Fruit fly (Drosophila melanogaster) whole organism, adult: ENCODE data around the gene CG11768.

Experiments used
- CG14711 ChIP-seq: fragments of 200-800 bp; sonication (Bioruptor generic); optimal IDR thresholded peaks from 2 replicates; lab custom pipeline; 2018; ENCODE audit warnings: missing biosample characterization, mild to moderate bottlenecking, missing genetic modification characterization, moderate library complexity
- CG33017 ChIP-seq: fragments of 200-800 bp; sonication (Bioruptor generic); optimal IDR thresholded peaks from 2 replicates; lab custom pipeline; 2018; ENCODE audit warnings: missing biosample characterization, mild to moderate bottlenecking, missing genetic modification characterization, moderate library complexity
- CG7045 ChIP-seq: fragments of 200-800 bp; sonication (Bioruptor generic); optimal IDR thresholded peaks from 2 replicates; lab custom pipeline; 2017; ENCODE audit warnings: missing biosample characterization, mild to moderate bottlenecking, missing genetic modification characterization
- Clk ChIP-seq: fragments of 200-800 bp; sonication (Bioruptor generic); optimal IDR thresholded peaks from 2 replicates; lab custom pipeline; 2017; ENCODE audit warnings: missing biosample characterization, missing genetic modification characterization
- Crg-1 ChIP-seq: fragments of 200-800 bp; sonication (Bioruptor generic); optimal IDR thresholded peaks from 2 replicates; lab custom pipeline; 2016; ENCODE audit warnings: missing biosample characterization, missing genetic modification characterization
- Hr96 ChIP-seq: fragments of 200-800 bp; sonication (Bioruptor generic); optimal IDR thresholded peaks from 2 replicates; lab custom pipeline; 2016; ENCODE audit warnings: missing biosample characterization, missing genetic modification characterization
- Mnt ChIP-seq: fragments of 200-800 bp; sonication (Bioruptor generic); optimal IDR thresholded peaks from 2 replicates; lab custom pipeline; 2016; ENCODE audit warnings: missing biosample characterization, mild to moderate bottlenecking, missing genetic modification characterization
- cic ChIP-seq: fragments of 200-800 bp; sonication (Bioruptor generic); optimal IDR thresholded peaks from 2 replicates; lab custom pipeline; 2017; ENCODE audit warnings: missing biosample characterization, mild to moderate bottlenecking, missing genetic modification characterization, moderate library complexity
- kay ChIP-seq: fragments of 200-800 bp; sonication (Bioruptor generic); peaks from one replicate; lab custom pipeline; 2016; ENCODE audit warnings: missing biosample characterization, missing genetic modification characterization, borderline replicate concordance
- tj ChIP-seq: fragments of 200-800 bp; sonication (Bioruptor generic); optimal IDR thresholded peaks from 3 replicates; lab custom pipeline; 2017; ENCODE audit warnings: missing biosample characterization, mild to moderate bottlenecking, missing genetic modification characterization, moderate library complexity
- toe ChIP-seq: fragments of 200-800 bp; sonication (Bioruptor generic); optimal IDR thresholded peaks from 2 replicates; lab custom pipeline; 2016; ENCODE audit warnings: missing biosample characterization, missing genetic modification characterization

dm6 chr3R:8809712-8810111 is 41.7 kb upstream of the CG11768 start:
- no peak for TF ChIP-seq kay
- TF ChIP-seq Clk, result no peak
- TF ChIP-seq toe (GFP tag; lab: Kevin White, UChicago), result no peak
- no peak for TF ChIP-seq tj
- TF ChIP-seq CG33017 (tag; lab: Kevin White, UChicago), result no peak
- TF ChIP-seq CG14711, result no peak
- no peak for TF ChIP-seq Crg-1 (GFP tag; lab: Kevin White, UChicago)
- peak; percentile 94 for TF ChIP-seq cic (GFP tag; lab: Kevin White, UChicago)
- no peak for TF ChIP-seq Hr96 (GFP tag; lab: Kevin White, UChicago)
- TF ChIP-seq Mnt (GFP tag; lab: Kevin White, UChicago), result peak; percentile 17
- TF ChIP-seq CG7045 (GFP tag; lab: Kevin White, UChicago), result no peak
